Worm (Caenorhabditis elegans): ENCODE results near the gene F46G11.4.

DNA sequence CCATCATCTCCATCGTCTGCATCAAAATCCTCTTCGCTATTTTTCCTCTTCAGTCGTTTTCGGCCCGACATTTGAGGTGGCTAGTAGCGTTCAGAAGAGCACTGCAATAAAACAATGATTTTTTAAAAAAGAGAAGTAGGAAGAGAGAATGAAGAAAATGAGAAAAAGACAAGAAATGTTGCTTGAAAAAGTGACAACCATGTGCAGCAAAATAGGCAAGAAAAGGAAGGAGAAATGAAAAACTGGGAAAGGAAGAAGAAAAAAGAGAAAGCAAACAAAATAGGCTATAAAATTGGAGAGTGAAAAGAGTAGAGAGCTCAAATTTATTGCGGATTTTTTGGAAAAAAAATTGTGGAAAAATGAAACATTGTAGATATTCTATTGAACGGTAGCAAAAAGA lies 35.3 kb downstream of the F46G11.4 start, which contains the start of gene tag-294:
- TF ChIP-seq K11D2.4 (GFP tag; IDR thresholded peaks at IDR 0.05) (no peak), unc-62 (GFP tag; optimal IDR thresholded peaks at IDR 0.05) (no peak), dpff-1 (tag; optimal IDR thresholded peaks at IDR 0.05) (no peak), ama-1 (optimal IDR thresholded peaks at IDR 0.05) (no peak), ama-1 (GFP tag; optimal IDR thresholded peaks at IDR 0.05) (no peak), lin-54 (GFP tag; optimal IDR thresholded peaks at IDR 0.05) (no peak), unc-130 (GFP tag; optimal IDR thresholded peaks at IDR 0.05) (no peak), fkh-3 (tag; optimal IDR thresholded peaks at IDR 0.05) (no peak), dox-1 (GFP tag; IDR thresholded peaks at IDR 0.05) (no peak), ztf-26 (tag; optimal IDR thresholded peaks at IDR 0.05) (no peak), B0019.2 (GFP tag; conservative IDR thresholded peaks at IDR 0.05) (no peak), nhr-179 (tag; optimal IDR thresholded peaks at IDR 0.05) (no peak)

All from whole organism, young adult.